Fruit fly (Drosophila melanogaster) whole organism, pupa: ENCODE data around the gene CG16854.

ENCODE experiments used
- CG10348 ChIP-seq: fragments of 200-800 bp; sonication (Bioruptor generic); IDR thresholded peaks from 2 replicates; pipeline ENCODE4 v1.3.6; 2022; ENCODE audit warnings: missing biosample characterization, missing genetic modification characterization
- CG12605 ChIP-seq: fragments of 200-800 bp; sonication (Bioruptor generic); IDR thresholded peaks from 2 replicates; pipeline ENCODE4 v1.3.6; 2022; ENCODE audit warnings: missing biosample characterization, missing genetic modification characterization
- CG13204 ChIP-seq: fragments of 200-800 bp; sonication (Bioruptor generic); optimal IDR thresholded peaks from 2 replicates; lab custom pipeline; 2018; ENCODE audit warnings: missing biosample characterization, mild to moderate bottlenecking, missing genetic modification characterization, moderate library complexity
- CG14655 ChIP-seq: fragments of 200-800 bp; sonication (Bioruptor generic); optimal IDR thresholded peaks from 3 replicates; lab custom pipeline; 2017; ENCODE audit warnings: mild to moderate bottlenecking, missing biosample characterization, missing genetic modification reagents, missing genetic modification characterization
- CG15710 ChIP-seq: fragments of 200-800 bp; sonication (Bioruptor generic); optimal IDR thresholded peaks from 2 replicates; lab custom pipeline; 2018; ENCODE audit warnings: missing biosample characterization, mild to moderate bottlenecking, missing genetic modification characterization, moderate library complexity
- CG17806 ChIP-seq: fragments of 200-800 bp; sonication (Bioruptor generic); optimal IDR thresholded peaks from 2 replicates; lab custom pipeline; 2018; ENCODE audit warnings: missing biosample characterization, mild to moderate bottlenecking, missing genetic modification characterization, moderate library complexity
- CG32121 ChIP-seq: fragments of 200-800 bp; sonication (Bioruptor generic); IDR thresholded peaks from 2 replicates; pipeline ENCODE4 v1.3.6; 2022; ENCODE audit warnings: missing biosample characterization, missing genetic modification characterization
- CG34367 ChIP-seq: fragments of 200-800 bp; sonication (Bioruptor generic); optimal IDR thresholded peaks from 2 replicates; lab custom pipeline; 2018; ENCODE audit warnings: missing biosample characterization, mild to moderate bottlenecking, missing genetic modification characterization
- CG4496 ChIP-seq: fragments of 200-800 bp; sonication (Bioruptor generic); IDR thresholded peaks from 3 replicates; pipeline ENCODE4 v1.3.6; 2022; ENCODE audit warnings: missing biosample characterization, missing genetic modification characterization
- CG8159 ChIP-seq: fragments of 200-800 bp; sonication (Bioruptor generic); optimal IDR thresholded peaks from 3 replicates; lab custom pipeline; 2018; ENCODE audit warnings: missing biosample characterization, mild to moderate bottlenecking, missing genetic modification characterization, moderate library complexity
- CG8301 ChIP-seq: fragments of 200-800 bp; sonication (Bioruptor generic); optimal IDR thresholded peaks from 2 replicates; lab custom pipeline; 2018; ENCODE audit warnings: missing biosample characterization, mild to moderate bottlenecking, missing genetic modification characterization
- CG9948 ChIP-seq: fragments of 200-800 bp; sonication (Bioruptor generic); optimal IDR thresholded peaks from 2 replicates; lab custom pipeline; 2018; ENCODE audit warnings: missing biosample characterization, mild to moderate bottlenecking, missing genetic modification characterization, moderate library complexity
- D1 ChIP-seq: fragments of 200-800 bp; sonication (Bioruptor generic); optimal IDR thresholded peaks from 2 replicates; lab custom pipeline; 2018; ENCODE audit warnings: missing biosample characterization, mild to moderate bottlenecking, missing genetic modification characterization, moderate library complexity
- EcR ChIP-seq: fragments of 200-800 bp; sonication (Bioruptor generic); optimal IDR thresholded peaks from 3 replicates; lab custom pipeline; 2019; ENCODE audit warnings: missing biosample characterization, missing genetic modification characterization, mild to moderate bottlenecking, moderate library complexity, missing genetic modification reagents
- Ets98B ChIP-seq: fragments of 200-800 bp; sonication (Bioruptor generic); IDR thresholded peaks from 2 replicates; pipeline ENCODE4 v1.3.6; 2022; ENCODE audit warnings: missing biosample characterization, missing genetic modification characterization
- Pif1A ChIP-seq: fragments of 200-800 bp; sonication (Bioruptor generic); optimal IDR thresholded peaks from 3 replicates; lab custom pipeline; 2016; ENCODE audit warnings: missing biosample characterization, missing genetic modification characterization
- Pif1B ChIP-seq: fragments of 200-800 bp; sonication (Bioruptor generic); optimal IDR thresholded peaks from 3 replicates; lab custom pipeline; 2016; ENCODE audit warnings: missing biosample characterization, missing genetic modification characterization
- Snoo ChIP-seq: fragments of 200-800 bp; sonication (Bioruptor generic); optimal IDR thresholded peaks from 3 replicates; lab custom pipeline; 2017; ENCODE audit warnings: missing biosample characterization, mild to moderate bottlenecking, missing genetic modification characterization, inconsistent platforms
- fd96Ca ChIP-seq: fragments of 200-800 bp; sonication (Bioruptor generic); IDR thresholded peaks from 3 replicates; pipeline ENCODE4 v1.3.6; 2022; ENCODE audit warnings: missing biosample characterization, missing genetic modification characterization
- gl ChIP-seq: fragments of 200-800 bp; sonication (Bioruptor generic); optimal IDR thresholded peaks from 2 replicates; lab custom pipeline; 2018; ENCODE audit warnings: missing biosample characterization, mild to moderate bottlenecking, missing genetic modification characterization
- rn ChIP-seq: fragments of 200-800 bp; sonication (Bioruptor generic); IDR thresholded peaks from 2 replicates; pipeline ENCODE4 v1.3.6; 2022; ENCODE audit warnings: missing biosample characterization, missing genetic modification characterization

The CG16854 gene

dm6 chr2L:11070862-11071261, 15.7 kb upstream of the CG16854 start, which contains the start of gene CG14915:
Gene CG14915, plus strand, starts transcription at chr2L:11071027.
- no peak for TF ChIP-seq fd96Ca (GFP tag; lab: Robert Waterston, UW)
- no peak for TF ChIP-seq CG15710
- no peak for TF ChIP-seq CG4496 (GFP tag; lab: Robert Waterston, UW)
- TF ChIP-seq CG8301 (tag; lab: Kevin White, UChicago), result no peak
- TF ChIP-seq Pif1A (GFP tag; lab: Kevin White, UChicago), result no peak

dm6 chr2L:11072250-11072649, 14.3 kb upstream of the CG16854 start:
- TF ChIP-seq gl (tag; lab: Kevin White, UChicago) (peak; percentile 57), CG34367 (tag; lab: Kevin White, UChicago) (peak; percentile 75), Ets98B (GFP tag; lab: Robert Waterston, UW) (no peak), CG17806 (tag; lab: Kevin White, UChicago) (peak; percentile 81), CG12605 (GFP tag; lab: Robert Waterston, UW) (no peak), CG8159 (tag; lab: Kevin White, UChicago) (peak; percentile 78), CG10348 (GFP tag; lab: Robert Waterston, UW) (no peak), D1 (peak; percentile 35), EcR (GFP tag; lab: Kevin White, UChicago) (peak; percentile 63), CG14655 (GFP tag; lab: Kevin White, UChicago) (peak; percentile 76), Pif1B (peak; percentile 71), CG9948 (tag; lab: Kevin White, UChicago) (peak; percentile 79), CG4496 (GFP tag; lab: Robert Waterston, UW) (peak; percentile 68; the same call in 2 of the 3 replicates), rn (GFP tag; lab: Robert Waterston, UW) (no peak), CG15710 (peak; percentile 78), Pif1A (GFP tag; lab: Kevin White, UChicago) (peak; percentile 82), fd96Ca (GFP tag; lab: Robert Waterston, UW) (peak; percentile 61; the same call in 2 of the 3 replicates), CG32121 (no peak), CG13204 (peak; percentile 23), CG8301 (tag; lab: Kevin White, UChicago) (peak; percentile 67), Snoo (tag; lab: Kevin White, UChicago) (peak; percentile 23)

DNA sequence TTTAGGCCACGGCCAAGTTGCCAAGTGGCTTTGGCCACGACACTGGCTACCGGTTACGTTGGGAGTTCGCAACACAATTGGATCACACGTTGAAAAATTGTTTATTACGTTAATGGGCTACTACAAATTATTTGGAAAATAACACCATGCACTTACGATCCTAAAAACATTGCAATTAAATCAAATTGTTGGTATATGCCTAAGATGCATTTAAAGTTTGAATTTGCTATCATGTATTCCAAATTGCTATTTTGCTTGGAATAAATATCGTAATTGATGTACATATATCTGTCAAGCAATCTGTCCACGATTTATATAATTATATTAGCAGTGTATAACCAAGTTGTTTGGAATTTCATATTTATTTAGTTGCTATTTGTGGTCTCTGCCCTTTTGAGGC, 13.6 kb upstream of the CG16854 start:
- TF ChIP-seq Pif1A (GFP tag; lab: Kevin White, UChicago), result no peak
- no peak for TF ChIP-seq CG4496 (GFP tag; lab: Robert Waterston, UW)
- TF ChIP-seq CG8159 (tag; lab: Kevin White, UChicago), result peak; percentile 15
- no peak for TF ChIP-seq CG13204
- no peak for TF ChIP-seq CG12605 (GFP tag; lab: Robert Waterston, UW)
- TF ChIP-seq EcR (GFP tag; lab: Kevin White, UChicago), result no peak
- peak; percentile 21 for TF ChIP-seq CG15710
- peak; percentile 33 for TF ChIP-seq CG34367 (tag; lab: Kevin White, UChicago)
- no peak for TF ChIP-seq D1
- TF ChIP-seq Snoo (tag; lab: Kevin White, UChicago), result no peak
- TF ChIP-seq rn (GFP tag; lab: Robert Waterston, UW), result no peak
- no peak for TF ChIP-seq gl (tag; lab: Kevin White, UChicago)
- peak; percentile 66 for TF ChIP-seq CG14655 (GFP tag; lab: Kevin White, UChicago)
- TF ChIP-seq CG10348 (GFP tag; lab: Robert Waterston, UW), result no peak
- no peak for TF ChIP-seq Pif1B
- TF ChIP-seq CG32121, result no peak
- peak; percentile 55 for TF ChIP-seq CG8301 (tag; lab: Kevin White, UChicago)
- TF ChIP-seq fd96Ca (GFP tag; lab: Robert Waterston, UW), result no peak
- TF ChIP-seq CG9948 (tag; lab: Kevin White, UChicago), result peak; percentile 56
- TF ChIP-seq CG17806 (tag; lab: Kevin White, UChicago), result peak; percentile 40
- no peak for TF ChIP-seq Ets98B (GFP tag; lab: Robert Waterston, UW)

- TF ChIP-seq CG4496 (GFP tag; lab: Robert Waterston, UW) (no peak), CG14655 (GFP tag; lab: Kevin White, UChicago) (peak; percentile 58), CG8301 (tag; lab: Kevin White, UChicago) (peak; percentile 62), CG15710 (peak; percentile 59), CG12605 (GFP tag; lab: Robert Waterston, UW) (no peak), Pif1B (no peak), CG34367 (tag; lab: Kevin White, UChicago) (peak; percentile 54), CG32121 (no peak), CG17806 (tag; lab: Kevin White, UChicago) (peak; percentile 9), CG8159 (tag; lab: Kevin White, UChicago) (peak; percentile 48), CG13204 (no peak), CG10348 (GFP tag; lab: Robert Waterston, UW) (no peak), fd96Ca (GFP tag; lab: Robert Waterston, UW) (no peak), Snoo (tag; lab: Kevin White, UChicago) (no peak), CG9948 (tag; lab: Kevin White, UChicago) (peak; percentile 50), Pif1A (GFP tag; lab: Kevin White, UChicago) (peak; percentile 8), D1 (no peak), Ets98B (GFP tag; lab: Robert Waterston, UW) (no peak)
Measured at dm6 chr2L:11073947-11074346, 12.6 kb upstream of the CG16854 start.

dm6 chr2L:11075114-11075513, 11.4 kb upstream of the CG16854 start, which contains the start of gene CG43725:
Gene CG43725, plus strand, starts transcription at chr2L:11075513.
- no peak for TF ChIP-seq CG4496 (GFP tag; lab: Robert Waterston, UW)
- TF ChIP-seq CG9948 (tag; lab: Kevin White, UChicago), result no peak
- TF ChIP-seq, all 21 proteins: peak for 0

- no peak for TF ChIP-seq Pif1B
- no peak for TF ChIP-seq gl (tag; lab: Kevin White, UChicago)
- no peak for TF ChIP-seq CG4496 (GFP tag; lab: Robert Waterston, UW)
- TF ChIP-seq fd96Ca (GFP tag; lab: Robert Waterston, UW), result no peak
- TF ChIP-seq CG13204, result no peak
- TF ChIP-seq Pif1A (GFP tag; lab: Kevin White, UChicago), result no peak
- no peak for TF ChIP-seq CG14655 (GFP tag; lab: Kevin White, UChicago)
- no peak for TF ChIP-seq CG9948 (tag; lab: Kevin White, UChicago)
- TF ChIP-seq Snoo (tag; lab: Kevin White, UChicago), result no peak
- no peak for TF ChIP-seq CG8159 (tag; lab: Kevin White, UChicago)
- no peak for TF ChIP-seq CG10348 (GFP tag; lab: Robert Waterston, UW)
- TF ChIP-seq CG34367 (tag; lab: Kevin White, UChicago), result no peak
- no peak for TF ChIP-seq rn (GFP tag; lab: Robert Waterston, UW)
- no peak for TF ChIP-seq CG17806 (tag; lab: Kevin White, UChicago)
- TF ChIP-seq EcR (GFP tag; lab: Kevin White, UChicago), result no peak
- TF ChIP-seq Ets98B (GFP tag; lab: Robert Waterston, UW), result no peak
Measured at dm6 chr2L:11081337-11081736, 5.2 kb upstream of the CG16854 start, which contains the start of gene AstC. Gene AstC, minus strand, starts transcription at chr2L:11081399.
